Worm (Caenorhabditis elegans) whole organism, mixed stage, embryonic: ENCODE results near the gene fbxa-77.

Source experiments
- M03D4.4 ChIP-seq: sonication (generic microtip); optimal IDR thresholded peaks from 2 replicates; lab custom pipeline; 2017; ENCODE audit warnings: mild to moderate bottlenecking, missing genetic modification characterization, missing compliant biosample characterization
- bed-3 ChIP-seq: fragments of 200-800 bp; sonication (Bioruptor generic); optimal IDR thresholded peaks from 3 replicates; lab custom pipeline; 2018; ENCODE audit warnings: mild to moderate bottlenecking, missing genetic modification characterization, moderate library complexity, missing compliant biosample characterization
- blmp-1 ChIP-seq: fragments of 150-350 bp; optimal IDR thresholded peaks from 2 replicates; lab custom pipeline; 2014; ENCODE audit warnings: missing biosample characterization, missing genetic modification characterization
- ceh-39 ChIP-seq: fragments of 150-350 bp; optimal IDR thresholded peaks from 2 replicates; lab custom pipeline; 2014; ENCODE audit warnings: missing biosample characterization, missing genetic modification characterization
- ceh-43 ChIP-seq: fragments of 200-800 bp; sonication (Bioruptor generic); optimal IDR thresholded peaks from 2 replicates; lab custom pipeline; 2018; ENCODE audit warnings: mild to moderate bottlenecking, missing genetic modification characterization, moderate library complexity, missing compliant biosample characterization
- ceh-83 ChIP-seq: fragments of 200-800 bp; sonication (Bioruptor generic); optimal IDR thresholded peaks from 2 replicates; lab custom pipeline; 2018; ENCODE audit warnings: mild to moderate bottlenecking, missing genetic modification characterization, missing compliant biosample characterization
- ces-1 ChIP-seq: fragments of 150-350 bp; optimal IDR thresholded peaks from 2 replicates; lab custom pipeline; 2014; ENCODE audit warnings: missing biosample characterization, missing genetic modification reagents, missing genetic modification characterization
- cnd-1 ChIP-seq: fragments of 200-800 bp; sonication (Bioruptor generic); optimal IDR thresholded peaks from 2 replicates; lab custom pipeline; 2018; ENCODE audit warnings: mild to moderate bottlenecking, missing genetic modification characterization, missing compliant biosample characterization
- drap-1 ChIP-seq: fragments of 200-800 bp; sonication (Bioruptor generic); optimal IDR thresholded peaks from 3 replicates; lab custom pipeline; 2018; ENCODE audit warnings: mild to moderate bottlenecking, missing genetic modification characterization, missing compliant biosample characterization
- elt-1 ChIP-seq: sonication (generic microtip); optimal IDR thresholded peaks from 2 replicates; lab custom pipeline; 2017; ENCODE audit warnings: missing genetic modification characterization, mild to moderate bottlenecking, missing compliant biosample characterization, antibody characterized with exemption, moderate library complexity, borderline replicate concordance; ENCODE audit not compliant: insufficient read depth
- elt-3 ChIP-seq: fragments of 150-350 bp; optimal IDR thresholded peaks from 2 replicates; lab custom pipeline; 2014; ENCODE audit warnings: missing biosample characterization, missing genetic modification characterization
- flh-1 ChIP-seq: fragments of 200-800 bp; sonication (Bioruptor generic); optimal IDR thresholded peaks from 2 replicates; lab custom pipeline; 2018; ENCODE audit warnings: mild to moderate bottlenecking, missing genetic modification characterization, moderate library complexity, missing compliant biosample characterization
- ham-2 ChIP-seq: fragments of 200-800 bp; sonication (Bioruptor generic); optimal IDR thresholded peaks from 2 replicates; lab custom pipeline; 2018; ENCODE audit warnings: mild to moderate bottlenecking, missing genetic modification characterization, missing compliant biosample characterization
- hlh-1 ChIP-seq: fragments of 150-350 bp; optimal IDR thresholded peaks from 2 replicates; lab custom pipeline; 2014; ENCODE audit warnings: missing biosample characterization, missing genetic modification reagents, missing genetic modification characterization
- lin-13 ChIP-seq: fragments of 150-350 bp; optimal IDR thresholded peaks from 2 replicates; lab custom pipeline; 2014; ENCODE audit warnings: missing biosample characterization, missing genetic modification characterization
- lin-32 ChIP-seq: fragments of 200-800 bp; sonication (Bioruptor generic); optimal IDR thresholded peaks from 2 replicates; lab custom pipeline; 2018; ENCODE audit warnings: mild to moderate bottlenecking, missing genetic modification characterization, missing compliant biosample characterization
- lsy-2 ChIP-seq: fragments of 150-350 bp; optimal IDR thresholded peaks from 2 replicates; lab custom pipeline; 2014; ENCODE audit warnings: missing biosample characterization, missing genetic modification characterization
- mab-5 ChIP-seq: fragments of 150-350 bp; optimal IDR thresholded peaks from 2 replicates; lab custom pipeline; 2014; ENCODE audit warnings: missing biosample characterization, missing genetic modification characterization
- mep-1 ChIP-seq: fragments of 150-350 bp; optimal IDR thresholded peaks from 2 replicates; lab custom pipeline; 2017; ENCODE audit warnings: missing biosample characterization, missing genetic modification reagents, missing genetic modification characterization, inconsistent platforms
- nhr-12 ChIP-seq: fragments of 150-350 bp; optimal IDR thresholded peaks from 2 replicates; lab custom pipeline; 2014; ENCODE audit warnings: missing biosample characterization, missing genetic modification characterization
- nhr-2 ChIP-seq: fragments of 150-350 bp; optimal IDR thresholded peaks from 2 replicates; lab custom pipeline; 2014; ENCODE audit warnings: missing biosample characterization, missing genetic modification characterization
- nhr-237 ChIP-seq: fragments of 150-350 bp; optimal IDR thresholded peaks from 2 replicates; lab custom pipeline; 2014; ENCODE audit warnings: missing biosample characterization, missing genetic modification characterization
- nhr-28 ChIP-seq: fragments of 150-350 bp; optimal IDR thresholded peaks from 2 replicates; lab custom pipeline; 2014; ENCODE audit warnings: missing biosample characterization, missing genetic modification characterization
- nhr-76 ChIP-seq: sonication (generic microtip); optimal IDR thresholded peaks from 2 replicates; lab custom pipeline; 2017; ENCODE audit warnings: missing biosample characterization, missing genetic modification characterization
- pha-4 ChIP-seq: fragments of 150-350 bp; optimal IDR thresholded peaks from 2 replicates; lab custom pipeline; 2018; ENCODE audit warnings: missing biosample characterization, missing genetic modification reagents, missing genetic modification characterization
- sem-2 ChIP-seq: fragments of 200-800 bp; sonication (Bioruptor generic); optimal IDR thresholded peaks from 2 replicates; lab custom pipeline; 2018; ENCODE audit warnings: mild to moderate bottlenecking, missing genetic modification characterization, missing compliant biosample characterization
- snpc-4 ChIP-seq: fragments of 150-350 bp; optimal IDR thresholded peaks from 2 replicates; lab custom pipeline; 2014; ENCODE audit warnings: missing biosample characterization, missing genetic modification characterization
- sptf-1 ChIP-seq: sonication (generic microtip); optimal IDR thresholded peaks from 2 replicates; lab custom pipeline; 2017; ENCODE audit warnings: mild to moderate bottlenecking, missing genetic modification characterization, moderate library complexity, missing compliant biosample characterization
- unc-120 ChIP-seq: sonication (generic microtip); optimal IDR thresholded peaks from 2 replicates; lab custom pipeline; 2017; ENCODE audit warnings: missing genetic modification characterization, missing compliant biosample characterization; ENCODE audit not compliant: poor library complexity, severe bottlenecking
- unc-39 ChIP-seq: fragments of 150-350 bp; optimal IDR thresholded peaks from 2 replicates; lab custom pipeline; 2014; ENCODE audit warnings: missing biosample characterization, missing genetic modification characterization
- unc-62 ChIP-seq: fragments of 150-350 bp; optimal IDR thresholded peaks from 2 replicates; lab custom pipeline; 2014; ENCODE audit warnings: missing biosample characterization, missing genetic modification reagents, missing genetic modification characterization
- zip-8 ChIP-seq: fragments of 150-350 bp; optimal IDR thresholded peaks from 2 replicates; lab custom pipeline; 2014; ENCODE audit warnings: missing biosample characterization, missing genetic modification characterization
- ztf-11 ChIP-seq: fragments of 150-350 bp; optimal IDR thresholded peaks from 2 replicates; lab custom pipeline; 2014; ENCODE audit warnings: missing biosample characterization, missing genetic modification characterization

Gene fbxa-77

DNA sequence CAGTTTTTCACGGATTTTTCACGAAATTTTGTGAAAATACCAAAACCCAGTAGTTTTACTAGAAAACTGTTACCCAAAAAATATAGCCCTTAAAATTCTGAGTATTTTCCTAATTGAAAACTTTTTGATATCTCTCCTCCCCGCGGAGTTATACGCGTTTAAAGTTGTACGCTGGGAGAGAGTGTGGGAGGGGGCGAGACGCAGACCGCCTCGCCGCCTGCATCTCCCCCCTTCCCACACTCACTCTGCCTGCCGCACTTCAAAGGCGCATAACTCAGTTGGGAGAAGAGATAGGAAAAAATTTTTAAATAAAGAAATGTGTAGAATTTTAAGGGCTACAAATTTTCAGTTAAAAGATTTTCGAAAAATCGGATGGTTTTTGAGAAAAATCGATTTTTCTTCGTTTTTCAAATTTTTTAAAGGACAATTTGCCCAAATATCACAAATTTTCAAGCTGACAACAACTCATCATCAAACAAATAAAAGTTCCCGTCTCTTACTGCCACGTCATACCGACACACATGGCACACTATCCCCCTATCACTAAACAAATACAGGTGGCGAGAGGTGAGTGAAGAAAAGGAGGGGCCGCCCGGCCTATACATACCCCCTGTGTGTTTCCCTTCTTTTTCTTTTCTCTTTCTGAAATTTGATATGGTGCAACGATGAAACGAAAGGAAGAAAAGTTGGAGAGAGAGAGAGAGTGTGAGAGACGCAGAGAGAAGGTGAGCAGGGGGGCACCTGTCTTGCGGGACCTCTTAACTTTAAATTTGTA is 25.8 kb upstream of the fbxa-77 start:
- TF ChIP-seq unc-62: no peak
- peak; percentile 55 for TF ChIP-seq hlh-1
- TF ChIP-seq sptf-1 (tag; lab: Kevin White, UChicago): no peak
- no peak for TF ChIP-seq elt-1 (tag; lab: Kevin White, UChicago)
- no peak for TF ChIP-seq ceh-83 (GFP tag; lab: Kevin White, UChicago)
- peak; percentile 4 for TF ChIP-seq nhr-237 (tag; lab: Kevin White, UChicago)
- no peak for TF ChIP-seq mab-5 (tag; lab: Kevin White, UChicago)
- TF ChIP-seq flh-1 (GFP tag; lab: Kevin White, UChicago): no peak
- no peak for TF ChIP-seq nhr-2 (tag; lab: Kevin White, UChicago)
- peak; percentile 0 for TF ChIP-seq lin-13
- no peak for TF ChIP-seq mep-1
- TF ChIP-seq nhr-76 (tag; lab: Kevin White, UChicago): no peak
- no peak for TF ChIP-seq nhr-28 (tag; lab: Kevin White, UChicago)
- no peak for TF ChIP-seq ces-1
- peak; percentile 26 for TF ChIP-seq unc-120 (tag; lab: Kevin White, UChicago)
- TF ChIP-seq sem-2: no peak
- TF ChIP-seq drap-1 (GFP tag; lab: Kevin White, UChicago): no peak
- no peak for TF ChIP-seq nhr-12 (tag; lab: Kevin White, UChicago)
- TF ChIP-seq snpc-4 (tag; lab: Kevin White, UChicago): no peak

- TF ChIP-seq zip-8 (tag; lab: Kevin White, UChicago) (no peak), bed-3 (GFP tag; lab: Kevin White, UChicago) (no peak), hlh-1 (no peak), cnd-1 (no peak), elt-3 (tag; lab: Kevin White, UChicago) (no peak), blmp-1 (no peak), sptf-1 (tag; lab: Kevin White, UChicago) (no peak), ceh-43 (GFP tag; lab: Kevin White, UChicago) (no peak), ces-1 (no peak), unc-39 (tag; lab: Kevin White, UChicago) (no peak), nhr-12 (tag; lab: Kevin White, UChicago) (no peak), nhr-76 (tag; lab: Kevin White, UChicago) (no peak), lin-32 (GFP tag; lab: Kevin White, UChicago) (no peak)
Measured at ce11 chrIII:1225116-1225515, 24.2 kb upstream of the fbxa-77 start.

DNA sequence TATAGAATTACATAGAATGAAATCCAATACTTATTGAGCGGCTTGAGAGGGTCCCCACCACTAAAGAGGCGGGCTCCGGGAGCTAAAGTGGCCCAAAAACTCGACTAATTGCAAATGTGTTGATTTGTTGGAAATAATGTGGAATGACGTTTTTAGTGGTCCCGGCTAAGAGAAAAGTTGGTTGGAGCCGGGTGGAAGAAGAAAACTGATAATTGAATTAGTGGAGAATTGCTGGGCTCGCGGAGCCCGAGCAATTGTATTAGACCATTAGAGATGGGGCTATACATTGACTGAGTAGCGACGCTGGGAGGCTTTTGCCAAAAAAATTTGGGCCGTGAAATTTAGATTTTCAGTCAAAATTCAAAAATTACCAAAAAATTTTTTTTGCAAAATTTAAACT is 23.7 kb upstream of the fbxa-77 start:
- TF ChIP-seq nhr-237 (tag; lab: Kevin White, UChicago) (no peak), ces-1 (peak; percentile 84), unc-120 (tag; lab: Kevin White, UChicago) (peak; percentile 24)

- TF ChIP-seq lin-32 (GFP tag; lab: Kevin White, UChicago): no peak
- no peak for TF ChIP-seq unc-62
- no peak for TF ChIP-seq blmp-1
- no peak for TF ChIP-seq ceh-43 (GFP tag; lab: Kevin White, UChicago)
- TF ChIP-seq nhr-28 (tag; lab: Kevin White, UChicago): no peak
- peak; percentile 20 for TF ChIP-seq lsy-2 (tag; lab: Kevin White, UChicago)
- no peak for TF ChIP-seq nhr-12 (tag; lab: Kevin White, UChicago)
- TF ChIP-seq nhr-2 (tag; lab: Kevin White, UChicago): no peak
- TF ChIP-seq cnd-1: no peak
- TF ChIP-seq ceh-39 (tag; lab: Kevin White, UChicago): no peak
- TF ChIP-seq sptf-1 (tag; lab: Kevin White, UChicago): peak; percentile 16
- no peak for TF ChIP-seq lin-13
- TF ChIP-seq unc-120 (tag; lab: Kevin White, UChicago): no peak
- peak; percentile 98 for TF ChIP-seq pha-4 (tag; lab: Kevin White, UChicago)
- no peak for TF ChIP-seq ztf-11 (tag; lab: Kevin White, UChicago)
Measured at ce11 chrIII:1226256-1226655, 23.0 kb upstream of the fbxa-77 start.

- TF ChIP-seq elt-3 (tag; lab: Kevin White, UChicago) (no peak), ceh-39 (tag; lab: Kevin White, UChicago) (no peak), ceh-83 (GFP tag; lab: Kevin White, UChicago) (no peak), ham-2 (GFP tag; lab: Kevin White, UChicago) (no peak), ceh-43 (GFP tag; lab: Kevin White, UChicago) (no peak), unc-39 (tag; lab: Kevin White, UChicago) (no peak), pha-4 (tag; lab: Kevin White, UChicago) (no peak), nhr-28 (tag; lab: Kevin White, UChicago) (no peak), lsy-2 (tag; lab: Kevin White, UChicago) (no peak), flh-1 (GFP tag; lab: Kevin White, UChicago) (no peak), cnd-1 (no peak), unc-120 (tag; lab: Kevin White, UChicago) (no peak), mep-1 (no peak), blmp-1 (no peak), bed-3 (GFP tag; lab: Kevin White, UChicago) (no peak), sptf-1 (tag; lab: Kevin White, UChicago) (no peak), lin-13 (no peak), M03D4.4 (tag; lab: Kevin White, UChicago) (no peak), ces-1 (no peak), nhr-76 (tag; lab: Kevin White, UChicago) (no peak)
Measured at ce11 chrIII:1228593-1228992, 20.7 kb upstream of the fbxa-77 start.
